Worm (Caenorhabditis elegans): ENCODE measurements around the gene R04D3.2.

ce11 chrX:13267230-13267629, 19.2 kb downstream of the R04D3.2 start, which contains the start of gene cyp-14A1:
- TF ChIP-seq egl-43 (GFP tag; IDR thresholded peaks at IDR 0.05) = no peak
- TF ChIP-seq dmd-8 (GFP tag; IDR thresholded peaks at IDR 0.05) = no peak
- TF ChIP-seq ZK546.5 (tag; optimal IDR thresholded peaks at IDR 0.05) = no peak
- TF ChIP-seq ces-1 (GFP tag; optimal IDR thresholded peaks at IDR 0.05) = no peak
- no peak for TF ChIP-seq zip-11 (GFP tag; IDR thresholded peaks at IDR 0.05)
- TF ChIP-seq nhr-11 (tag; optimal IDR thresholded peaks at IDR 0.05) = no peak
- TF ChIP-seq fkh-10 (GFP tag; optimal IDR thresholded peaks at IDR 0.05) = no peak
- no peak for TF ChIP-seq nhr-10 (tag; optimal IDR thresholded peaks at IDR 0.05)
- no peak for TF ChIP-seq T26A8.4 (GFP tag; IDR thresholded peaks at IDR 0.05)
- TF ChIP-seq nhr-77 (tag; optimal IDR thresholded peaks at IDR 0.05) = no peak
- no peak for TF ChIP-seq lir-3 (tag; optimal IDR thresholded peaks at IDR 0.05)
- no peak for TF ChIP-seq skn-1 (tag; optimal IDR thresholded peaks at IDR 0.05)
- TF ChIP-seq lin-39 (tag; optimal IDR thresholded peaks at IDR 0.05) = no peak
